Worm (Caenorhabditis elegans): Measurements from ENCODE around the gene frpr-4.

frpr-4 gene

ce11 chrII:5202930-5203329, 52.4 kb downstream of the frpr-4 start, which contains the start of gene ampd-1:
TSS of gene ampd-1 (plus strand) at chrII:5203322.
- no peak for TF ChIP-seq madf-5 (GFP tag; IDR thresholded peaks at IDR 0.05)
- TF ChIP-seq nhr-28 (tag; optimal IDR thresholded peaks at IDR 0.05), result peak; percentile 16
- no peak for TF ChIP-seq aly-2 (tag; optimal IDR thresholded peaks at IDR 0.05)
- no peak for TF ChIP-seq nhr-111 (GFP tag; optimal IDR thresholded peaks at IDR 0.05)
- no peak for TF ChIP-seq ceh-32 (tag; optimal IDR thresholded peaks at IDR 0.05; ENCODE audit: poor library complexity)
- no peak for TF ChIP-seq lin-29 (GFP tag; IDR thresholded peaks at IDR 0.05)
- TF ChIP-seq Y5F2A.4 (GFP tag; optimal IDR thresholded peaks at IDR 0.05), result no peak
- no peak for TF ChIP-seq F44E2.7 (GFP tag; IDR thresholded peaks at IDR 0.05)
- no peak for TF ChIP-seq unc-39 (tag; optimal IDR thresholded peaks at IDR 0.05)
- TF ChIP-seq lir-3 (tag; optimal IDR thresholded peaks at IDR 0.05), result no peak
- TF ChIP-seq ZK546.5 (tag; optimal IDR thresholded peaks at IDR 0.05), result no peak
- no peak for TF ChIP-seq duxl-1 (tag; optimal IDR thresholded peaks at IDR 0.05; ENCODE audit: poor library complexity)
- TF ChIP-seq spr-1 (tag; optimal IDR thresholded peaks at IDR 0.05), result no peak
- peak; percentile 44; the same call in 1 of the 2 replicates for TF ChIP-seq dmd-6 (GFP tag; IDR thresholded peaks at IDR 0.05)
- no peak for TF ChIP-seq mep-1 (tag; optimal IDR thresholded peaks at IDR 0.05)
- no peak for TF ChIP-seq unc-62 (GFP tag; optimal IDR thresholded peaks at IDR 0.05 in 1 of 2)
- TF ChIP-seq unc-62 (tag; optimal IDR thresholded peaks at IDR 0.05), result no peak
- no peak for TF ChIP-seq daf-8 (GFP tag; IDR thresholded peaks at IDR 0.05)
- no peak for TF ChIP-seq nhr-25 (tag; optimal IDR thresholded peaks at IDR 0.05; ENCODE audit: borderline replicate concordance, insufficient read depth)
- no peak for TF ChIP-seq lim-7 (GFP tag; IDR thresholded peaks at IDR 0.05)
- TF ChIP-seq ama-1 (optimal IDR thresholded peaks at IDR 0.05), result no peak
- TF ChIP-seq fkh-10 (GFP tag; optimal IDR thresholded peaks at IDR 0.05), result no peak
- TF ChIP-seq cey-2 (tag; optimal IDR thresholded peaks at IDR 0.05; ENCODE audit: borderline replicate concordance, insufficient read depth), result no peak
- TF ChIP-seq ceh-44 (GFP tag; IDR thresholded peaks at IDR 0.05), result no peak
- no peak for TF ChIP-seq sdz-12 (GFP tag; optimal IDR thresholded peaks at IDR 0.05)
- TF ChIP-seq pha-4 (GFP tag; IDR thresholded peaks at IDR 0.05), result no peak
- no peak for TF ChIP-seq pha-4 (tag; optimal IDR thresholded peaks at IDR 0.05)
- TF ChIP-seq F49E8.2 (tag; optimal IDR thresholded peaks at IDR 0.05; ENCODE audit: borderline replicate concordance), result no peak
- TF ChIP-seq nhr-237 (tag; optimal IDR thresholded peaks at IDR 0.05), result no peak
- peak; percentile 58 for TF ChIP-seq hlh-30 (tag; optimal IDR thresholded peaks at IDR 0.05; ENCODE audit: insufficient read depth)
- no peak for TF ChIP-seq tra-1 (GFP tag; IDR thresholded peaks at IDR 0.05)
- TF ChIP-seq dmd-9 (GFP tag; IDR thresholded peaks at IDR 0.05), result no peak
- TF ChIP-seq dpl-1 (GFP tag; optimal IDR thresholded peaks at IDR 0.05), result no peak
- TF ChIP-seq snpc-1.2 (GFP tag; IDR thresholded peaks at IDR 0.05), result no peak
- peak; percentile 88 for TF ChIP-seq dve-1 (tag; optimal IDR thresholded peaks at IDR 0.05; ENCODE audit: insufficient read depth)
- TF ChIP-seq ceh-82 (tag; optimal IDR thresholded peaks at IDR 0.05), result no peak
- no peak for TF ChIP-seq ceh-20 (GFP tag; IDR thresholded peaks at IDR 0.05)
- TF ChIP-seq F37D6.2 (tag; optimal IDR thresholded peaks at IDR 0.05), result no peak
- TF ChIP-seq F10B5.3 (tag; optimal IDR thresholded peaks at IDR 0.05), result no peak
- TF ChIP-seq mdl-1 (tag; optimal IDR thresholded peaks at IDR 0.05), result no peak
- no peak for TF ChIP-seq lin-15B (tag; optimal IDR thresholded peaks at IDR 0.05)
- no peak for TF ChIP-seq zip-11 (GFP tag; IDR thresholded peaks at IDR 0.05)
- no peak for TF ChIP-seq zfp-2 (tag; optimal IDR thresholded peaks at IDR 0.05)
- TF ChIP-seq Y75B8A.6 (GFP tag; IDR thresholded peaks at IDR 0.05), result no peak
- no peak for TF ChIP-seq T26A8.4 (GFP tag; IDR thresholded peaks at IDR 0.05)
- TF ChIP-seq lin-1 (GFP tag; IDR thresholded peaks at IDR 0.05), result no peak
- TF ChIP-seq skn-1 (tag; optimal IDR thresholded peaks at IDR 0.05), result no peak
- no peak for TF ChIP-seq unc-130 (GFP tag; optimal IDR thresholded peaks at IDR 0.05)
- TF ChIP-seq daf-12 (tag; optimal IDR thresholded peaks at IDR 0.05), result no peak
- no peak for TF ChIP-seq ces-1 (GFP tag; optimal IDR thresholded peaks at IDR 0.05)
- TF ChIP-seq hif-1 (tag; optimal IDR thresholded peaks at IDR 0.05), result peak in 1 of 2 experiments; percentile 10
- no peak for TF ChIP-seq daf-19 (GFP tag; conservative IDR thresholded peaks at IDR 0.05)

Data from whole organism, L4 larva.